1 fruit fly cellular context compared by ENCODE assay signal in the genomic region with DNA sequence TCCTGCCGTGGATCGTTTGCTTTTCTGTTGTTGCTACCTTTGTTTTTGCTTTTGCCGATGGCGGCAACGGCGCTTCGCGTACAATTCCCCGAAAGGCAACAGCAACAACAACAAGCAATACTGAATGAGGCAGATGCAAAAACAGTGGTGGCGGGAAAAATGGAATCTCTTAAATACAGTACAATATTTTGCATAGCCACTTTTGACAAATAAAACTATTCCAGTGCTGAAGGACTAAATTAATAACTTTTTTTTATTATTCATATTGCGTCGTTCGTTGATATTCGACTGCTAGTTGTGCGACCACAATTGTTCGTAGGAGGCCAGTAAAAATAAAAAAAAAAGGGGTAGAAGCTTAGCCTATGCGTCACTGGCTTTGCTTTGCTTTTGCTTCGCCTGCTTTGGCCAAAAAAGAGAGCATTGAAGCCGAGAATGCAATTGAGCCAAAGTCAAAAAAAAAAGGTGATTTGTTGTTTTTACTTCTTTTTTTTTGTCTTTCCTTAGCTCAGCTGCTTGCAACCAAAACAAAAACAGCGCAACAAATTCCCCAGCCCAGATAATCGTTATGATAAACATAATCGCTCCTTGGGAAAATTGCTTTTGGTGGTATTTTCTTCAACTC.
A peak's percentile ranks its signal among the peaks of the same experiment; 100 is the strongest.
TF ChIP-seq lines count a peak whose summit lies in the region.

No protein-coding gene starts in this region.

TF ChIP-seq in whole organism, embryonic, 481 proteins besides CTCF, POLR2A, EP300 and RAD21 (continued from another document):
- TF ChIP-seq pan (optimal IDR thresholded peaks at IDR 0.05; lab: Kevin White, UChicago) (no peak), pan (GFP tag; optimal IDR thresholded peaks at IDR 0.05 in 1 of 2, IDR thresholded peaks at IDR 0.05 in 1 of 2) (peak in 1 of 2 experiments; percentile 93), ham (GFP tag; IDR thresholded peaks at IDR 0.05; lab: Robert Waterston, UW) (no peak), CG9609 (GFP tag; optimal IDR thresholded peaks at IDR 0.05; lab: Kevin White, UChicago) (peak; percentile 66), CG1233 (GFP tag; optimal IDR thresholded peaks at IDR 0.05; lab: Kevin White, UChicago) (peak; percentile 75), CG11456 (GFP tag; IDR thresholded peaks at IDR 0.05; lab: Robert Waterston, UW) (peak; percentile 91), Sry-β (GFP tag; optimal IDR thresholded peaks at IDR 0.05; lab: Kevin White, UChicago) (peak; percentile 32), nerfin-1 (tag; optimal IDR thresholded peaks at IDR 0.05; lab: Kevin White, UChicago) (peak; percentile 64), D19A (tag; optimal IDR thresholded peaks at IDR 0.05; lab: Kevin White, UChicago) (peak; percentile 75), gce (GFP tag; IDR thresholded peaks at IDR 0.05; lab: Robert Waterston, UW) (peak; percentile 89; the same call in 2 of the 3 replicates), tin (GFP tag; optimal IDR thresholded peaks at IDR 0.05; lab: Kevin White, UChicago) (peak; percentile 86), CG14441 (GFP tag; IDR thresholded peaks at IDR 0.05; lab: Robert Waterston, UW) (peak; percentile 91), ttk (GFP tag; IDR thresholded peaks at IDR 0.05; lab: Robert Waterston, UW) (peak; percentile 92)
